Fruit fly (Drosophila melanogaster): Measurements from ENCODE around the gene HGTX.

DNA sequence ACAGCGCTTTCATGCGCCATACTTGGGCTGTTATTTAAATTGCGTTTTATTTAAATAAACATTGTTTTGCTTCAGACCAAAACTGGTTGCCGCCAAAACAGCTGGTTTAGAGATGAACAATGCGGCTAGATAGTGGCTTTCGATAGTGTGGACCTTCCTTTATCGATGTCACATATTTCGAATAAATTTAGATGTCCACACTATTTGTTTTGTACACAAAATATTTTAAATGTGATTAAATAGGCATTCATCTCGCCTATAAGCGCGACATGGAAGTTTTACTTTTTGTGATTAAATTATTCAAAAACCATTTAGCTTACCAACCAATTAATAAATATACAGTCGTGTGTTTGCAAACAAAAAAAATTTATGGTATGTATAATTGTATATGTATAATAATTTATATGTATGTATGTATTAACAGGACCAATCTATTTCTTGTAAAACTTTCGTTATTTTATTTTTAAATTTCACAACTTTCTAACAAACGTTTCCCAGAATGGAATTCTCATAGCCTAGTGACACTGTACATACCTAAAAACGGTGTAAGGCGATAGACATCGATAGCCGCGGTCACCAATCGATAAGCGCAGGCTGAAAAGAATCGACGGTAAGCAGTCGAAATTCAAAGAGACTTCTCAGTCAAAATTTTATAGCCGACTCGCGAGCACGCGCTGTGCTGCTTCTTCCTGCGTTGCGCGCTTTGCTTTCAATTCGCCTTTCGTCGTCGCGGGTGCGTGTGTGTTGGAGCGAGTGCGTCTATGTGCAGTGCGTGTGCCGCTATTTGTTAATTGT, 32.8 kb upstream of the HGTX start, which contains the start of the genes RecQ5 and dlp:
- TF ChIP-seq CG8478 (optimal IDR thresholded peaks at IDR 0.05) (no peak), CTCF (optimal IDR thresholded peaks at IDR 0.05) (no peak)
